Worm (Caenorhabditis elegans): ENCODE data around the gene srd-56.

- TF ChIP-seq gei-17 (GFP tag; optimal IDR thresholded peaks at IDR 0.05), result no peak
- TF ChIP-seq Y95B8A.8 (GFP tag; IDR thresholded peaks at IDR 0.05), result no peak
- no peak for TF ChIP-seq madf-8 (GFP tag; conservative IDR thresholded peaks at IDR 0.05)
- no peak for TF ChIP-seq pha-4 (tag; optimal IDR thresholded peaks at IDR 0.05)
These were observed 5.2 kb upstream of the srd-56 start, which contains the start of gene dhs-7 for ce11 chrII:7208184-7208583.
